Fruit fly (Drosophila melanogaster) whole organism: Measurements from ENCODE around the gene CG11168.

Experiments used
- CG8478 ChIP-seq: fragments of >200 bp; optimal IDR thresholded peaks from 2 replicates; lab custom pipeline; 2018; ENCODE audit warnings: inconsistent platforms
- Dll ChIP-seq: fragments of >200 bp; optimal IDR thresholded peaks from 2 replicates; lab custom pipeline; 2017
- EcR ChIP-seq, 2 experiments: fragments of >200 bp; optimal IDR thresholded peaks; 2 replicates each; lab custom pipeline; 2017; ENCODE audit warnings: missing biosample characterization in 2 of 2, missing genetic modification characterization in 2 of 2, missing genetic modification reagents in 2 of 2
- pan ChIP-seq: fragments of >200 bp; optimal IDR thresholded peaks from 2 replicates; lab custom pipeline; 2017
- psq ChIP-seq: fragments of >200 bp; optimal IDR thresholded peaks from 2 replicates; lab custom pipeline; 2017
- usp ChIP-seq: fragments of >200 bp; optimal IDR thresholded peaks from 2 replicates; lab custom pipeline; 2017; ENCODE audit warnings: missing biosample characterization, missing genetic modification characterization, mixed read lengths

Gene CG11168

dm6 chr3R:24931856-24932255, 13.9 kb downstream of the CG11168 start, which contains the start of gene CG11771:
TSS of gene CG11771 (plus strand) at chr3R:24932010.
- TF ChIP-seq EcR (GFP tag; optimal IDR thresholded peaks at IDR 0.05; lab: Kevin White, UChicago), result no peak

dm6 chr3R:24934542-24934941, 16.6 kb downstream of the CG11168 start:
- TF ChIP-seq usp (GFP tag; lab: Kevin White, UChicago) (no peak), EcR (GFP tag; optimal IDR thresholded peaks at IDR 0.05; lab: Kevin White, UChicago) (no peak), CG8478 (lab: Kevin White, UChicago) (no peak), pan (lab: Kevin White, UChicago) (no peak), Dll (lab: Kevin White, UChicago) (no peak), psq (lab: Kevin White, UChicago) (no peak)

- TF ChIP-seq CG8478 (lab: Kevin White, UChicago) (no peak), EcR (GFP tag; optimal IDR thresholded peaks at IDR 0.05; lab: Kevin White, UChicago) (no peak), pan (lab: Kevin White, UChicago) (no peak), usp (GFP tag; lab: Kevin White, UChicago) (no peak), Dll (lab: Kevin White, UChicago) (no peak), psq (lab: Kevin White, UChicago) (no peak)
Observed at dm6 chr3R:24935758-24936157, 17.9 kb downstream of the CG11168 start.

dm6 chr3R:24938049-24938448, 20.1 kb downstream of the CG11168 start, which contains the start of gene Osbp:
TSS of gene Osbp (minus strand) at chr3R:24938222.
- TF ChIP-seq EcR (GFP tag; optimal IDR thresholded peaks at IDR 0.05; lab: Kevin White, UChicago) (no peak), usp (GFP tag; lab: Kevin White, UChicago) (no peak), psq (lab: Kevin White, UChicago) (no peak), Dll (lab: Kevin White, UChicago) (no peak), CG8478 (lab: Kevin White, UChicago) (no peak), pan (lab: Kevin White, UChicago) (no peak)

- TF ChIP-seq usp (GFP tag; lab: Kevin White, UChicago) (no peak), pan (lab: Kevin White, UChicago) (no peak), EcR (GFP tag; optimal IDR thresholded peaks at IDR 0.05; lab: Kevin White, UChicago) (no peak), Dll (lab: Kevin White, UChicago) (no peak), CG8478 (lab: Kevin White, UChicago) (no peak), psq (lab: Kevin White, UChicago) (no peak)
Observed at dm6 chr3R:24944920-24945853, 27.3 kb downstream of the CG11168 start, which contains the start of the genes ssh and Nmnat. TSS of gene ssh (minus strand) at chr3R:24944956. TSS of gene Nmnat (plus strand) at chr3R:24945237.

dm6 chr3R:24947332-24947731, 29.4 kb downstream of the CG11168 start, which contains the start of gene mah:
TSS of gene mah (plus strand) at chr3R:24947632.
- TF ChIP-seq Dll (lab: Kevin White, UChicago) (no peak), usp (GFP tag; lab: Kevin White, UChicago) (no peak), EcR (GFP tag; optimal IDR thresholded peaks at IDR 0.05; lab: Kevin White, UChicago) (no peak), pan (lab: Kevin White, UChicago) (no peak), psq (lab: Kevin White, UChicago) (no peak), CG8478 (lab: Kevin White, UChicago) (no peak)

- TF ChIP-seq EcR (GFP tag; optimal IDR thresholded peaks at IDR 0.05; lab: Kevin White, UChicago) (no peak), CG8478 (lab: Kevin White, UChicago) (no peak), Dll (lab: Kevin White, UChicago) (no peak)
Observed at dm6 chr3R:24953152-24953551, 35.2 kb downstream of the CG11168 start.

dm6 chr3R:24962470-24962869, 44.6 kb downstream of the CG11168 start:
- TF ChIP-seq pan (lab: Kevin White, UChicago) (no peak), CG8478 (lab: Kevin White, UChicago) (no peak), psq (lab: Kevin White, UChicago) (no peak), usp (GFP tag; lab: Kevin White, UChicago) (no peak), Dll (lab: Kevin White, UChicago) (no peak), EcR (GFP tag; optimal IDR thresholded peaks at IDR 0.05; lab: Kevin White, UChicago) (no peak)

dm6 chr3R:24965403-24965802, 47.5 kb downstream of the CG11168 start:
- TF ChIP-seq usp (GFP tag; lab: Kevin White, UChicago) (no peak), CG8478 (lab: Kevin White, UChicago) (no peak), pan (lab: Kevin White, UChicago) (no peak), psq (lab: Kevin White, UChicago) (no peak), EcR (GFP tag; optimal IDR thresholded peaks at IDR 0.05; lab: Kevin White, UChicago) (no peak), Dll (lab: Kevin White, UChicago) (no peak)

- no peak for TF ChIP-seq psq (lab: Kevin White, UChicago)
- TF ChIP-seq CG8478 (lab: Kevin White, UChicago), result no peak
- TF ChIP-seq EcR (GFP tag; optimal IDR thresholded peaks at IDR 0.05; lab: Kevin White, UChicago), result no peak
- no peak for TF ChIP-seq Dll (lab: Kevin White, UChicago)
- TF ChIP-seq pan (lab: Kevin White, UChicago), result no peak
- no peak for TF ChIP-seq usp (GFP tag; lab: Kevin White, UChicago)
Observed at dm6 chr3R:24966578-24966977, 48.7 kb downstream of the CG11168 start.

dm6 chr3R:24968015-24968414, 50.1 kb downstream of the CG11168 start:
- TF ChIP-seq CG8478 (lab: Kevin White, UChicago) (no peak), EcR (GFP tag; optimal IDR thresholded peaks at IDR 0.05; lab: Kevin White, UChicago) (no peak), pan (lab: Kevin White, UChicago) (no peak), Dll (lab: Kevin White, UChicago) (no peak), psq (lab: Kevin White, UChicago) (no peak), usp (GFP tag; lab: Kevin White, UChicago) (no peak)
